Worm (Caenorhabditis elegans) whole organism, late embryonic: ENCODE data around the gene sri-18.

Experiments used
- F13H6.1 ChIP-seq: sonication (generic microtip); optimal IDR thresholded peaks from 2 replicates; lab custom pipeline; 2016; ENCODE audit warnings: missing genetic modification characterization, missing compliant biosample characterization
- T23F11.4 ChIP-seq: fragments of 200-800 bp; sonication (Bioruptor generic); optimal IDR thresholded peaks from 2 replicates; lab custom pipeline; 2018; ENCODE audit warnings: mild to moderate bottlenecking, missing genetic modification characterization, missing compliant biosample characterization
- ahr-1 ChIP-seq: sonication (generic microtip); optimal IDR thresholded peaks from 2 replicates; lab custom pipeline; 2016; ENCODE audit warnings: missing genetic modification characterization, missing compliant biosample characterization
- ceh-18 ChIP-seq: sonication (generic microtip); optimal IDR thresholded peaks from 2 replicates; lab custom pipeline; 2016; ENCODE audit warnings: missing genetic modification characterization, missing compliant biosample characterization
- ceh-19 ChIP-seq: fragments of 200-800 bp; sonication (Bioruptor generic); optimal IDR thresholded peaks from 2 replicates; lab custom pipeline; 2018; ENCODE audit warnings: mild to moderate bottlenecking, missing genetic modification characterization, missing compliant biosample characterization
- ceh-2 ChIP-seq: sonication (generic microtip); optimal IDR thresholded peaks from 2 replicates; lab custom pipeline; 2016; ENCODE audit warnings: missing genotype, missing genetic modification characterization, missing compliant biosample characterization
- ceh-30 ChIP-seq: fragments of 150-350 bp; optimal IDR thresholded peaks from 2 replicates; lab custom pipeline; 2014; ENCODE audit warnings: missing biosample characterization, missing genetic modification characterization
- ceh-31 ChIP-seq: sonication (generic microtip); optimal IDR thresholded peaks from 2 replicates; lab custom pipeline; 2016; ENCODE audit warnings: missing genetic modification characterization, missing compliant biosample characterization
- ceh-48 ChIP-seq: sonication (generic microtip); optimal IDR thresholded peaks from 2 replicates; lab custom pipeline; 2016; ENCODE audit warnings: missing genetic modification characterization, inconsistent platforms, missing compliant biosample characterization
- dmd-4 ChIP-seq: sonication (generic microtip); optimal IDR thresholded peaks from 2 replicates; lab custom pipeline; 2016; ENCODE audit warnings: borderline replicate concordance, missing genetic modification characterization, missing compliant biosample characterization
- elt-2 ChIP-seq: sonication (generic microtip); optimal IDR thresholded peaks from 2 replicates; lab custom pipeline; 2016; ENCODE audit warnings: missing genetic modification reagents, missing genetic modification characterization, missing compliant biosample characterization
- eyg-1 ChIP-seq: sonication (generic microtip); optimal IDR thresholded peaks from 2 replicates; lab custom pipeline; 2016; ENCODE audit warnings: missing genotype, missing genetic modification characterization, missing compliant biosample characterization
- fkh-10 ChIP-seq: fragments of 150-350 bp; optimal IDR thresholded peaks from 2 replicates; lab custom pipeline; 2014; ENCODE audit warnings: missing biosample characterization, missing genetic modification reagents, missing genetic modification characterization
- hlh-15 ChIP-seq: sonication (generic microtip); optimal IDR thresholded peaks from 2 replicates; lab custom pipeline; 2016; ENCODE audit warnings: missing genetic modification characterization, missing compliant biosample characterization
- hlh-30 ChIP-seq: sonication (generic microtip); optimal IDR thresholded peaks from 2 replicates; lab custom pipeline; 2017; ENCODE audit warnings: antibody characterized with exemption, missing genetic modification characterization, missing compliant biosample characterization; ENCODE audit not compliant: insufficient read depth
- hlh-6 ChIP-seq: sonication (generic microtip); optimal IDR thresholded peaks from 2 replicates; lab custom pipeline; 2016; ENCODE audit warnings: missing genotype, missing genetic modification characterization, missing compliant biosample characterization
- hlh-8 ChIP-seq: sonication (generic microtip); optimal IDR thresholded peaks from 2 replicates; lab custom pipeline; 2016; ENCODE audit warnings: missing genotype, missing genetic modification characterization, missing compliant biosample characterization
- madf-2 ChIP-seq: sonication (generic microtip); optimal IDR thresholded peaks from 2 replicates; lab custom pipeline; 2017; ENCODE audit warnings: missing genetic modification characterization, missing compliant biosample characterization
- nfya-1 ChIP-seq: sonication (generic microtip); optimal IDR thresholded peaks from 2 replicates; lab custom pipeline; 2017; ENCODE audit warnings: missing genetic modification characterization, mild to moderate bottlenecking, missing compliant biosample characterization, antibody characterized with exemption, moderate library complexity
- nhr-232 ChIP-seq: sonication (generic microtip); optimal IDR thresholded peaks from 2 replicates; lab custom pipeline; 2016; ENCODE audit warnings: missing genetic modification characterization, missing compliant biosample characterization
- odd-2 ChIP-seq: sonication (generic microtip); optimal IDR thresholded peaks from 2 replicates; lab custom pipeline; 2017; ENCODE audit warnings: antibody characterized with exemption, mild to moderate bottlenecking, missing genetic modification characterization, missing compliant biosample characterization
- pha-2 ChIP-seq: sonication (generic microtip); optimal IDR thresholded peaks from 2 replicates; lab custom pipeline; 2017; ENCODE audit warnings: mild to moderate bottlenecking, missing genetic modification characterization, missing compliant biosample characterization
- pha-4 ChIP-seq: fragments of 150-350 bp; optimal IDR thresholded peaks from 2 replicates; lab custom pipeline; 2018; ENCODE audit warnings: missing biosample characterization, missing genetic modification reagents, missing genetic modification characterization
- pros-1 ChIP-seq: fragments of 150-350 bp; optimal IDR thresholded peaks from 2 replicates; lab custom pipeline; 2014; ENCODE audit warnings: missing biosample characterization, missing genetic modification reagents, missing genetic modification characterization
- ref-2 ChIP-seq: sonication (generic microtip); optimal IDR thresholded peaks from 2 replicates; lab custom pipeline; 2016; ENCODE audit warnings: missing genetic modification characterization, missing compliant biosample characterization
- rnt-1 ChIP-seq: sonication (generic microtip); optimal IDR thresholded peaks from 2 replicates; lab custom pipeline; 2016; ENCODE audit warnings: missing genetic modification characterization, missing compliant biosample characterization
- sdc-2 ChIP-seq: sonication (generic microtip); optimal IDR thresholded peaks from 2 replicates; lab custom pipeline; 2016; ENCODE audit warnings: missing genotype, missing genetic modification characterization, missing compliant biosample characterization
- sox-4 ChIP-seq: sonication (generic microtip); optimal IDR thresholded peaks from 2 replicates; lab custom pipeline; 2017; ENCODE audit warnings: mild to moderate bottlenecking, missing genetic modification characterization, inconsistent platforms, missing compliant biosample characterization
- ttx-3 ChIP-seq: sonication (generic microtip); optimal IDR thresholded peaks from 2 replicates; lab custom pipeline; 2016; ENCODE audit warnings: missing genetic modification reagents, missing genetic modification characterization, missing compliant biosample characterization
- unc-3 ChIP-seq, 2 experiments: fragments of 200-800 bp in 1 of 2; sonication (Bioruptor generic) in 1 of 2; sonication (generic microtip) in 1 of 2; conservative IDR thresholded peaks in 1 of 2; optimal IDR thresholded peaks in 1 of 2; 2 replicates each; pipeline versions ENCODE4 v1.3.6 to Lab custom; 2016 to 2022; ENCODE audit warnings: missing compliant biosample characterization in 2 of 2, missing genetic modification characterization in 2 of 2, missing genetic modification reagents in 1 of 2
- unc-42 ChIP-seq: sonication (generic microtip); optimal IDR thresholded peaks from 2 replicates; lab custom pipeline; 2016; ENCODE audit warnings: missing genotype, missing genetic modification characterization, missing compliant biosample characterization

Gene sri-18

ce11 chrV:10280112-10280511 is 19.8 kb upstream of the sri-18 start:
- TF ChIP-seq elt-2 (tag; lab: Kevin White, UChicago) (peak; percentile 15), fkh-10 (GFP tag; lab: Kevin White, UChicago) (no peak)

- TF ChIP-seq ceh-31 (tag; lab: Kevin White, UChicago) (no peak), hlh-8 (tag; lab: Kevin White, UChicago) (no peak), nhr-232 (no peak), ceh-2 (no peak), ceh-18 (tag; lab: Kevin White, UChicago) (no peak), elt-2 (tag; lab: Kevin White, UChicago) (peak; percentile 20)
Observed at ce11 chrV:10277579-10277978, 17.2 kb upstream of the sri-18 start, which contains the start of gene lys-1. Gene lys-1 (plus strand): TSS chrV:10277904.

- TF ChIP-seq ref-2 (tag; lab: Kevin White, UChicago): no peak
- TF ChIP-seq ceh-19 (GFP tag; lab: Kevin White, UChicago): no peak
- TF ChIP-seq ttx-3 (tag; lab: Kevin White, UChicago): no peak
- TF ChIP-seq ahr-1: no peak
- no peak for TF ChIP-seq hlh-8 (tag; lab: Kevin White, UChicago)
Observed at ce11 chrV:10276038-10276437, 15.7 kb upstream of the sri-18 start.

ce11 chrV:10275619-10276018 is 15.3 kb upstream of the sri-18 start, which contains the start of gene Y22F5A.11:
Gene Y22F5A.11 (minus strand): TSS chrV:10275646.
- TF ChIP-seq unc-42 (tag; lab: Kevin White, UChicago): peak; percentile 0
- no peak for TF ChIP-seq pha-2 (tag; lab: Kevin White, UChicago)
- TF ChIP-seq T23F11.4 (GFP tag; lab: Kevin White, UChicago): no peak

- TF ChIP-seq nfya-1 (tag; lab: Kevin White, UChicago): peak; percentile 26
- peak; percentile 89 for TF ChIP-seq ceh-48
- no peak for TF ChIP-seq hlh-6 (tag; lab: Kevin White, UChicago)
- TF ChIP-seq pros-1 (tag; lab: Kevin White, UChicago): peak; percentile 15
- TF ChIP-seq hlh-15 (tag; lab: Kevin White, UChicago): no peak
- TF ChIP-seq ceh-31 (tag; lab: Kevin White, UChicago): peak; percentile 1
- TF ChIP-seq unc-42 (tag; lab: Kevin White, UChicago): peak; percentile 31
- TF ChIP-seq ahr-1: no peak
- no peak for TF ChIP-seq rnt-1 (tag; lab: Kevin White, UChicago)
- TF ChIP-seq madf-2 (tag; lab: Kevin White, UChicago): no peak
- TF ChIP-seq ceh-30: no peak
- TF ChIP-seq, all 69 proteins: peak for 5
Observed at ce11 chrV:10273837-10274236, 13.5 kb upstream of the sri-18 start.

ce11 chrV:10270214-10270613 is 9.9 kb upstream of the sri-18 start, which contains the start of gene ric-4:
Gene ric-4 (minus strand): TSS chrV:10270314.
- TF ChIP-seq odd-2 (tag; lab: Kevin White, UChicago): no peak
- no peak for TF ChIP-seq eyg-1 (tag; lab: Kevin White, UChicago)
- no peak for TF ChIP-seq rnt-1 (tag; lab: Kevin White, UChicago)
- TF ChIP-seq dmd-4 (tag; lab: Kevin White, UChicago): no peak
- TF ChIP-seq elt-2 (tag; lab: Kevin White, UChicago): no peak
- TF ChIP-seq unc-3 (GFP tag; conservative IDR thresholded peaks at IDR 0.05; lab: Robert Waterston, UW): no peak
- TF ChIP-seq unc-3 (tag; optimal IDR thresholded peaks at IDR 0.05; lab: Kevin White, UChicago): no peak
- no peak for TF ChIP-seq hlh-30 (tag; lab: Kevin White, UChicago)
- no peak for TF ChIP-seq pha-4 (tag; lab: Kevin White, UChicago)
- no peak for TF ChIP-seq sox-4 (tag; lab: Kevin White, UChicago)
- no peak for TF ChIP-seq sdc-2 (tag; lab: Kevin White, UChicago)
- TF ChIP-seq unc-42 (tag; lab: Kevin White, UChicago): no peak
- no peak for TF ChIP-seq ceh-30
- TF ChIP-seq F13H6.1: no peak
